Fruit fly (Drosophila melanogaster) whole organism: ENCODE measurements around the gene Argk1.

Source experiments
- CG8478 ChIP-seq: fragments of >200 bp; optimal IDR thresholded peaks from 2 replicates; lab custom pipeline; 2018; ENCODE audit warnings: inconsistent platforms
- Dll ChIP-seq: fragments of >200 bp; optimal IDR thresholded peaks from 2 replicates; lab custom pipeline; 2017
- EcR ChIP-seq, 2 experiments: fragments of >200 bp; optimal IDR thresholded peaks; 2 replicates each; lab custom pipeline; 2017; ENCODE audit warnings: missing biosample characterization in 2 of 2, missing genetic modification characterization in 2 of 2, missing genetic modification reagents in 2 of 2
- pan ChIP-seq: fragments of >200 bp; optimal IDR thresholded peaks from 2 replicates; lab custom pipeline; 2017
- psq ChIP-seq: fragments of >200 bp; optimal IDR thresholded peaks from 2 replicates; lab custom pipeline; 2017
- usp ChIP-seq: fragments of >200 bp; optimal IDR thresholded peaks from 2 replicates; lab custom pipeline; 2017; ENCODE audit warnings: missing biosample characterization, missing genetic modification characterization, mixed read lengths

Gene Argk1

dm6 chr3L:9065997-9066441, at the start of gene Argk1:
Gene Argk1, minus strand, starts transcription at chr3L:9066027.
- TF ChIP-seq CG8478 (lab: Kevin White, UChicago) (no peak), pan (lab: Kevin White, UChicago) (no peak), usp (GFP tag; lab: Kevin White, UChicago) (no peak), EcR (GFP tag; optimal IDR thresholded peaks at IDR 0.05; lab: Kevin White, UChicago) (no peak), psq (lab: Kevin White, UChicago) (no peak), Dll (lab: Kevin White, UChicago) (no peak)

- TF ChIP-seq CG8478 (lab: Kevin White, UChicago) (no peak), usp (GFP tag; lab: Kevin White, UChicago) (no peak), Dll (lab: Kevin White, UChicago) (no peak), pan (lab: Kevin White, UChicago) (no peak), psq (lab: Kevin White, UChicago) (no peak), EcR (GFP tag; optimal IDR thresholded peaks at IDR 0.05; lab: Kevin White, UChicago) (no peak)
These were observed 48.6 kb upstream of the Argk1 start for dm6 chr3L:9114404-9114803.

dm6 chr3L:9113582-9114282, 47.9 kb upstream of the Argk1 start:
- no peak for TF ChIP-seq CG8478 (lab: Kevin White, UChicago)
- no peak for TF ChIP-seq usp (GFP tag; lab: Kevin White, UChicago)
- no peak for TF ChIP-seq EcR (GFP tag; optimal IDR thresholded peaks at IDR 0.05; lab: Kevin White, UChicago)
- TF ChIP-seq psq (lab: Kevin White, UChicago) = no peak
- TF ChIP-seq pan (lab: Kevin White, UChicago) = no peak
- no peak for TF ChIP-seq Dll (lab: Kevin White, UChicago)

DNA sequence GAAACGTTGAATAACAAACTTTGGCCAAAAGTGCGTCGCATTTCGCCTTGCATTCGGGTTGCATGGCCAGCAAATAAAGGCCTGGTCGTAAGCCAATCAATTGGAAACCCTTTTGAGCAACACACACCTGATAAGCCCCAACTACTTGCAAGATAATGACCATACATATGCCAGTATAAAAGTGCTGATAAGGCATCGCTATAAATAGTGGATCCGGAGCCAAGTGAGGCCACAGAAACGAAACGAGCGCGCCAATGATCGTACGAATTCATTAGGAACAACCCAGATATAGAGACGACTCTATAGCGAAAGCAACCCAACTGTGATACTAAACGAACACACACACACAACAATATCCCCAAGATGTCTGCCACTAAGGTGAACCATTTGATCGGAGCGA, 30.8 kb upstream of the Argk1 start, which contains the start of gene CG13315:
TSS of gene CG13315 (plus strand) at position 230 of the 400 bp plus-strand sequence.
- no peak for TF ChIP-seq EcR (GFP tag; optimal IDR thresholded peaks at IDR 0.05; lab: Kevin White, UChicago)
- TF ChIP-seq psq (lab: Kevin White, UChicago) = no peak
- TF ChIP-seq Dll (lab: Kevin White, UChicago) = no peak
- TF ChIP-seq CG8478 (lab: Kevin White, UChicago) = no peak
- TF ChIP-seq pan (lab: Kevin White, UChicago) = no peak
- TF ChIP-seq usp (GFP tag; lab: Kevin White, UChicago) = no peak

- TF ChIP-seq psq (lab: Kevin White, UChicago) (no peak), usp (GFP tag; lab: Kevin White, UChicago) (no peak), Dll (lab: Kevin White, UChicago) (no peak), pan (lab: Kevin White, UChicago) (no peak), EcR (GFP tag; optimal IDR thresholded peaks at IDR 0.05; lab: Kevin White, UChicago) (no peak), CG8478 (lab: Kevin White, UChicago) (no peak)
These were observed 29.9 kb upstream of the Argk1 start for dm6 chr3L:9095704-9096103.

DNA sequence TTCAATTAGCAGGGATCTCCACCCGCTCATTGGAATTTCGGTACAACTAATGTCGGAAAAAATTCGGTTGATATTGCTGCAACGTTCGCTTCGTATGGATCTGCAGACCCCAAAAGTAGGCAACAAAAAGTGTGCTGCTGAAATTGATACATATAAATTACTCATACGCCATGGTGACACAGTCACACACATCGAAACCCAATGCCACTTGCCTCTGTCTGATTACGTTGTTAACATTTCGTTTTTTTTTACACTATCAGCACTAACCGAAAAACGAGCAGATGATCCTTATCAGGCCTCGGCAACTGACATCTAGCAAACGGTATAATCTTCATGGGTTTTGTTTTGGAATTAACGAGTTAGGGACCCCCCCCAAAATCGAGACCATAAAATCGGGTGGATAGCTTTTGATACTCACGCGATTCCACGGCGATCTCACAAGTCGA, 29.2 kb upstream of the Argk1 start:
- TF ChIP-seq pan (lab: Kevin White, UChicago) = no peak
- no peak for TF ChIP-seq usp (GFP tag; lab: Kevin White, UChicago)

- no peak for TF ChIP-seq pan (lab: Kevin White, UChicago)
- no peak for TF ChIP-seq psq (lab: Kevin White, UChicago)
- no peak for TF ChIP-seq EcR (GFP tag; optimal IDR thresholded peaks at IDR 0.05; lab: Kevin White, UChicago)
- TF ChIP-seq Dll (lab: Kevin White, UChicago) = no peak
- TF ChIP-seq usp (GFP tag; lab: Kevin White, UChicago) = no peak
These were observed 26.7 kb upstream of the Argk1 start, which contains the start of gene CG32032 for dm6 chr3L:9092356-9093103. Gene CG32032, plus strand, starts transcription at chr3L:9093053.

DNA sequence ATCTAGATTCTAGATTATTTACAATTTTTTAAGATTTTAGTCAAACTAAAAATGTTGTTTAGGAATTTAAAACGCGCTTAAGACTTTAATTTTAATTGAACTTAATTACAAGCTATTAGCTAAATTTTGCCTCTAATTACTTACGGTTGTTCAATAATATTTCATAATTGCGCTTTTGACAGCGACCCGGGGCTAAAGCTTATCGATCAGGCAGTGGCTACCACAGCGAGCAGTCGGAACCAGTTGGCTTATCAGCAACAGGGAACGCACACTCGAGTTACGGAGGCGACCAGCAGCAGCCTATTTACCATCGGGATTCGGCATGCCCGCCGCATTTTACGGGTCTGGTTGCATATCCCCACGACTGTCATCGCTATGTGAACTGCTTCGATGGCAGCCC, 9.1 kb upstream of the Argk1 start:
- TF ChIP-seq CG8478 (lab: Kevin White, UChicago) (no peak), Dll (lab: Kevin White, UChicago) (no peak), usp (GFP tag; lab: Kevin White, UChicago) (no peak), psq (lab: Kevin White, UChicago) (no peak), pan (lab: Kevin White, UChicago) (no peak), EcR (GFP tag; optimal IDR thresholded peaks at IDR 0.05; lab: Kevin White, UChicago) (no peak)

DNA sequence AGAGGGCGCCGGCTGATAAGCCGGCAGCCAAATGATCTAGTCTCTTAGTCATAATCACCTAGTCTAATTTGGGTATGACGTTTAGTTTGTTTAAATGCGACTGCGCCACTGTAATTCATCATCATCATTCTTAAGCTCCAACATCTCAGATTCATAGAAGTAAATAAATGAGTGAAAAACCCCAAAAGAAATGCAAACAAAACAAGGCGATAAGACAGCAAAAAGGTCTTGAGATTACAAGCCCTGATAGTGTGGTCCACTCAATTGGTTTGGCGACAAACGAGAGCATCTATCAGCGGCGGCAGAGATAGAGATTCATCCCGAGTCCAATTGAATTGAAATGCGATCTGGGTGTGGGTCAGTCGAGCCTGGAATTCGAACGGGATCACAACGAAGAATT, 8.5 kb upstream of the Argk1 start, which contains the start of gene teq:
TSS of gene teq (plus strand) at position 359 of the 400 bp plus-strand sequence.
- TF ChIP-seq pan (lab: Kevin White, UChicago) (no peak), EcR (GFP tag; optimal IDR thresholded peaks at IDR 0.05; lab: Kevin White, UChicago) (no peak), psq (lab: Kevin White, UChicago) (no peak), CG8478 (lab: Kevin White, UChicago) (no peak), Dll (lab: Kevin White, UChicago) (no peak), usp (GFP tag; lab: Kevin White, UChicago) (no peak)

- TF ChIP-seq CG8478 (lab: Kevin White, UChicago) = no peak
- no peak for TF ChIP-seq psq (lab: Kevin White, UChicago)
- no peak for TF ChIP-seq pan (lab: Kevin White, UChicago)
- no peak for TF ChIP-seq EcR (GFP tag; optimal IDR thresholded peaks at IDR 0.05; lab: Kevin White, UChicago)
- no peak for TF ChIP-seq usp (GFP tag; lab: Kevin White, UChicago)
- no peak for TF ChIP-seq Dll (lab: Kevin White, UChicago)
These were observed 7.0 kb upstream of the Argk1 start, which contains the start of the genes CG4911 and CG4942 for dm6 chr3L:9072731-9073385. Gene CG4911, minus strand, starts transcription at chr3L:9072731. Gene CG4942, plus strand, starts transcription at chr3L:9073105.
